Worm (Caenorhabditis elegans): ENCODE measurements around the gene M162.15.

Gene M162.15

DNA sequence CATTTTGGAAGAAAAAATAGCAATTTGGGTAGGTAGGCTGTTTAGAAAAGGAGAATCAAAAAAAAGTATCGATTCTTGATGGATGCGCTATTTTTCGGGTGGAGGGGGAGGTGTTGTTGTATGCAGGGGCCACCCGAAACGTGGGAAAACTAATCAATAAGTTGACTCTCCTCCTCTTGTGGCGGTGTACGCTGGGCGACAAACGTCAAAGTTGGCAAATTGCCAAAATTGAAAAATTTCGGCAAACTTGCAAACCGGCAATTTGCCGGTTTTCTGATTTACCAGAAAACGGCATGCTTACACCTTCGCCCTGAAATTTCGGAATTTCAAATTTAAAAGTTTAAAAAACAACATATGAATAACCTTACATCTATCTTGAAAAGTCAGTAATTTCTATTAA is 30.5 kb downstream of the M162.15 start, which contains the start of gene W04E12.2:
Gene W04E12.2 (minus strand): TSS at position 101 of the 400 bp plus-strand sequence.
- no peak for TF ChIP-seq pha-2 (tag; optimal IDR thresholded peaks at IDR 0.05)
- no peak for TF ChIP-seq elt-2 (tag; optimal IDR thresholded peaks at IDR 0.05)
- TF ChIP-seq ceh-19 (GFP tag; optimal IDR thresholded peaks at IDR 0.05): no peak

DNA sequence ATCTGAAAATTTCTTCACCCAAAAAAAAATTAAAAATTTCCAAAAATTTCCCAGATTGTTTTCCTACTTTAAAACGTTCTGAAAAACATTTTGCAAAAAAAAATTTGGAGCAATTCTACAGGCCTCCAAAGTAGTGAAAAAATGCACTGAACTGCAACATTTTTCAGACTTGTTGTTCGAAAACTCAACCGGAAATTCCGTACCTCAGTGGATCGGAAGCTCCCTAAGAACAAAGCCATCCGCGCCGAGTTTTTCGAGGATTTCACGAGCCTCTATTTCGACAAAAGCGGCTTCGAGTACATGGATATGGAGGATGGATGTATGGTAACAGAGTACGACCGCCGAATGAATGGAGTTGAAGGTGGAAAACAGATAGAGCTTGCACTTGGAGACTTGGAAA is 33.4 kb downstream of the M162.15 start, which contains the start of gene fbxa-131:
Gene fbxa-131 (plus strand): TSS at position 301 of the 400 bp plus-strand sequence.
- no peak for TF ChIP-seq ceh-14 (tag; optimal IDR thresholded peaks at IDR 0.05)
- TF ChIP-seq nhr-232 (tag; optimal IDR thresholded peaks at IDR 0.05): no peak
- no peak for TF ChIP-seq dmd-4 (tag; optimal IDR thresholded peaks at IDR 0.05; ENCODE audit: borderline replicate concordance)
- TF ChIP-seq ceh-31 (tag; optimal IDR thresholded peaks at IDR 0.05): no peak
- TF ChIP-seq ceh-45 (GFP tag; IDR thresholded peaks at IDR 0.05): no peak
- TF ChIP-seq unc-55 (GFP tag; optimal IDR thresholded peaks at IDR 0.05): no peak
- no peak for TF ChIP-seq ttx-3 (tag; optimal IDR thresholded peaks at IDR 0.05)
- TF ChIP-seq hlh-6 (tag; optimal IDR thresholded peaks at IDR 0.05): no peak

DNA sequence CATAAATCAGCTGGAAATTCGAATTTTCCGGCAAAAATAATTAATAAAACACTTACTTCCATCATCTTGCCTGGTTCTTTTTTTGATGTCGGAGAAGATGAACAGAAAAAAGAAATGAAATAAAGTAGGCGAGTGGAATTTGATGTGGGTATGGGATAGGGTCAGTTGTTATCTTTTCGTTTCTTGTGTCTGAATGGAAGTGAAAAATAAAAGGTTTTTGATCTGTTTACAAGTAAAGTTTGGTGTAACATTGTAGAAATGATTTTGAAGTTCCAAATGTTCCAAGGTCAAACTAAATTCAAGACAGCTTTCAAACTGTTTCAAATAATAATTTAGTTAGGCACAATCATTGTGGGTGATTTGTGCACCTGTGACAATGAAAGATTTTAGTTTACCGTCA is 34.1 kb downstream of the M162.15 start, which contains the start of gene W04E12.7:
Gene W04E12.7 (minus strand): TSS at position 101 of the 400 bp plus-strand sequence.
- TF ChIP-seq fkh-10 (GFP tag; optimal IDR thresholded peaks at IDR 0.05) (no peak), ref-2 (tag; optimal IDR thresholded peaks at IDR 0.05) (no peak), fax-1 (tag; optimal IDR thresholded peaks at IDR 0.05) (no peak), ceh-18 (tag; optimal IDR thresholded peaks at IDR 0.05) (no peak), odd-2 (tag; optimal IDR thresholded peaks at IDR 0.05) (no peak)

ce11 chrV:19733728-19734127 is 37.8 kb downstream of the M162.15 start:
- TF ChIP-seq mec-3 (tag; optimal IDR thresholded peaks at IDR 0.05; ENCODE audit: borderline replicate concordance): no peak
- no peak for TF ChIP-seq nhr-11 (tag; optimal IDR thresholded peaks at IDR 0.05)
- no peak for TF ChIP-seq ceh-30 (tag; optimal IDR thresholded peaks at IDR 0.05)
- TF ChIP-seq pha-2 (tag; optimal IDR thresholded peaks at IDR 0.05): no peak
- TF ChIP-seq nhr-232 (tag; optimal IDR thresholded peaks at IDR 0.05): no peak
- peak; percentile 40 for TF ChIP-seq pag-3 (tag; optimal IDR thresholded peaks at IDR 0.05; ENCODE audit: borderline replicate concordance)
- no peak for TF ChIP-seq eyg-1 (tag; optimal IDR thresholded peaks at IDR 0.05)
- TF ChIP-seq unc-3 (GFP tag; conservative IDR thresholded peaks at IDR 0.05): no peak
- no peak for TF ChIP-seq unc-3 (tag; optimal IDR thresholded peaks at IDR 0.05)
- no peak for TF ChIP-seq ceh-31 (tag; optimal IDR thresholded peaks at IDR 0.05)

ce11 chrV:19730280-19730679 is 41.3 kb downstream of the M162.15 start, which contains the start of gene Y116F11A.1:
Gene Y116F11A.1 (plus strand): TSS chrV:19730580.
- TF ChIP-seq hlh-6 (tag; optimal IDR thresholded peaks at IDR 0.05): no peak

DNA sequence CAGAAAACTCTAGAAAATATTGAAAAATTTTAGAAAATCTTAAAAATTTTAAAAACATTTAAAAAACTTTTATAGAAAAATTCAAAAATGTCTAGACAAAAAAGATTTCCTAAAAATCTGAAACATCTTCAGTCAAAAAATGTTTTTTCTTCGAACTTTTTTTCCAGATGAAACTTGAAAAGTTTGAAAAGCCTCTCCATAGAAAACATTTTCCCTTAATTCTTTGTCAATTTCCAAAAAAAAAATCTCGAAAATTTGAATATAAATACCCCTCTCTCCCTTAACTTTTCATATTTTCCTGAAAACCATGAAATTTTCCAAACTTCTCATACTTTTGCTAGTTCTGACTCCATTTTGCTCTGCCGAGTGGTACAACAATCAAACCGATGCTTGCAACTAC is 42.8 kb downstream of the M162.15 start, which contains the start of gene Y116F11A.3:
Gene Y116F11A.3 (plus strand): TSS at position 301 of the 400 bp plus-strand sequence.
- TF ChIP-seq K02D7.2 (tag; optimal IDR thresholded peaks at IDR 0.05) (no peak), hlh-15 (tag; optimal IDR thresholded peaks at IDR 0.05) (no peak), nhr-11 (tag; optimal IDR thresholded peaks at IDR 0.05) (no peak), ceh-14 (tag; optimal IDR thresholded peaks at IDR 0.05) (no peak), T23F11.4 (GFP tag; optimal IDR thresholded peaks at IDR 0.05) (no peak)

ce11 chrV:19727990-19728389 is 43.6 kb downstream of the M162.15 start:
- TF ChIP-seq ets-4 (tag; optimal IDR thresholded peaks at IDR 0.05) (no peak), hlh-8 (tag; optimal IDR thresholded peaks at IDR 0.05) (no peak), pha-4 (tag; optimal IDR thresholded peaks at IDR 0.05) (no peak), zip-5 (tag; optimal IDR thresholded peaks at IDR 0.05) (no peak), pqm-1 (tag; optimal IDR thresholded peaks at IDR 0.05) (no peak), fkh-10 (GFP tag; optimal IDR thresholded peaks at IDR 0.05) (no peak), sox-4 (tag; optimal IDR thresholded peaks at IDR 0.05) (no peak), ceh-48 (tag; optimal IDR thresholded peaks at IDR 0.05) (no peak), nhr-11 (tag; optimal IDR thresholded peaks at IDR 0.05) (no peak), C38D4.7 (GFP tag; optimal IDR thresholded peaks at IDR 0.05) (no peak), ahr-1 (tag; optimal IDR thresholded peaks at IDR 0.05) (no peak), mec-3 (tag; optimal IDR thresholded peaks at IDR 0.05; ENCODE audit: borderline replicate concordance) (no peak), che-1 (tag; optimal IDR thresholded peaks at IDR 0.05) (no peak), sox-2 (GFP tag; IDR thresholded peaks at IDR 0.05) (no peak), syd-9 (tag; optimal IDR thresholded peaks at IDR 0.05) (no peak), hlh-30 (tag; optimal IDR thresholded peaks at IDR 0.05; ENCODE audit: insufficient read depth) (no peak), ceh-9 (tag; optimal IDR thresholded peaks at IDR 0.05) (no peak)

Data from whole organism, late embryonic.